Worm (Caenorhabditis elegans) whole organism, L2 larva: Measurements from ENCODE around the gene prp-9.
A peak's percentile ranks its signal among the peaks of the same experiment; 100 is the strongest.

Experiments
- Y55F3AM.14 ChIP-seq: fragments of 200-800 bp; sonication (Bioruptor generic); optimal IDR thresholded peaks from 2 replicates; lab custom pipeline; 2018; ENCODE audit warnings: mild to moderate bottlenecking, missing genetic modification characterization, missing compliant biosample characterization
- elt-3 ChIP-seq: sonication (generic microtip); optimal IDR thresholded peaks from 2 replicates; lab custom pipeline; 2017; ENCODE audit warnings: missing biosample characterization, missing genetic modification characterization
- fos-1 ChIP-seq: fragments of 150-350 bp; optimal IDR thresholded peaks from 2 replicates; lab custom pipeline; 2014; ENCODE audit warnings: missing biosample characterization, missing genetic modification characterization
- gmeb-1 ChIP-seq: fragments of 150-350 bp; optimal IDR thresholded peaks from 2 replicates; lab custom pipeline; 2014; ENCODE audit warnings: missing biosample characterization, missing genetic modification characterization
- lin-13 ChIP-seq: fragments of 150-350 bp; optimal IDR thresholded peaks from 2 replicates; lab custom pipeline; 2014; ENCODE audit warnings: missing biosample characterization, missing genetic modification reagents, missing genetic modification characterization
- mdl-1 ChIP-seq, 2 experiments: fragments of 150-350 bp in 1 of 2; sonication (generic microtip) in 1 of 2; optimal IDR thresholded peaks; 2 replicates each; lab custom pipeline; 2017; ENCODE audit warnings: missing biosample characterization in 2 of 2, missing genetic modification characterization in 2 of 2
- nhr-23 ChIP-seq: fragments of 150-350 bp; optimal IDR thresholded peaks from 2 replicates; lab custom pipeline; 2014; ENCODE audit warnings: missing biosample characterization, missing genetic modification reagents, missing genetic modification characterization
- nhr-237 ChIP-seq: fragments of 150-350 bp; optimal IDR thresholded peaks from 2 replicates; lab custom pipeline; 2014; ENCODE audit warnings: missing biosample characterization, missing genetic modification characterization
- nhr-6 ChIP-seq: fragments of 150-350 bp; optimal IDR thresholded peaks from 2 replicates; lab custom pipeline; 2014; ENCODE audit warnings: missing biosample characterization, missing genetic modification characterization
- sma-3 ChIP-seq: sonication (generic microtip); optimal IDR thresholded peaks from 2 replicates; lab custom pipeline; 2016; ENCODE audit warnings: missing genetic modification reagents, missing genetic modification characterization, missing compliant biosample characterization
- unc-39 ChIP-seq: fragments of 150-350 bp; optimal IDR thresholded peaks from 2 replicates; lab custom pipeline; 2014; ENCODE audit warnings: missing biosample characterization, missing genetic modification characterization
- unc-62 ChIP-seq: fragments of 150-350 bp; optimal IDR thresholded peaks from 2 replicates; lab custom pipeline; 2014; ENCODE audit warnings: missing biosample characterization, missing genetic modification reagents, missing genetic modification characterization
- ztf-4 ChIP-seq: fragments of 150-350 bp; optimal IDR thresholded peaks from 2 replicates; lab custom pipeline; 2014; ENCODE audit warnings: missing biosample characterization, missing genetic modification characterization

ce11 chrII:8481033-8481708 is 44.0 kb downstream of the prp-9 start:
- no peak for TF ChIP-seq sma-3
- no peak for TF ChIP-seq nhr-23
- TF ChIP-seq unc-39 = no peak
- no peak for TF ChIP-seq Y55F3AM.14 (GFP tag; lab: Kevin White, UChicago)
- no peak for TF ChIP-seq mdl-1 (tag; optimal IDR thresholded peaks at IDR 0.05; lab: Kevin White, UChicago)
- no peak for TF ChIP-seq elt-3 (tag; lab: Kevin White, UChicago)
- TF ChIP-seq lin-13 (GFP tag; lab: Kevin White, UChicago) = no peak
- TF ChIP-seq ztf-4 (tag; lab: Kevin White, UChicago) = peak; percentile 58
- TF ChIP-seq unc-62 (GFP tag; lab: Kevin White, UChicago) = no peak
- TF ChIP-seq fos-1 (tag; lab: Kevin White, UChicago) = peak; percentile 5
- no peak for TF ChIP-seq gmeb-1 (tag; lab: Kevin White, UChicago)
- TF ChIP-seq nhr-237 (tag; lab: Kevin White, UChicago) = no peak
- TF ChIP-seq nhr-6 (tag; lab: Kevin White, UChicago) = no peak
